Worm (Caenorhabditis elegans) whole organism, late embryonic: ENCODE results near the gene T24C12.4.

Experiments used
- F13H6.1 ChIP-seq: sonication (generic microtip); optimal IDR thresholded peaks from 2 replicates; lab custom pipeline; 2016; ENCODE audit warnings: missing genetic modification characterization, missing compliant biosample characterization
- ama-1 ChIP-seq: fragments of 150-350 bp; optimal IDR thresholded peaks from 2 replicates; lab custom pipeline; 2014
- elt-2 ChIP-seq: sonication (generic microtip); optimal IDR thresholded peaks from 2 replicates; lab custom pipeline; 2016; ENCODE audit warnings: missing genetic modification reagents, missing genetic modification characterization, missing compliant biosample characterization
- hlh-30 ChIP-seq: sonication (generic microtip); optimal IDR thresholded peaks from 2 replicates; lab custom pipeline; 2017; ENCODE audit warnings: antibody characterized with exemption, missing genetic modification characterization, missing compliant biosample characterization; ENCODE audit not compliant: insufficient read depth
- hlh-8 ChIP-seq: sonication (generic microtip); optimal IDR thresholded peaks from 2 replicates; lab custom pipeline; 2016; ENCODE audit warnings: missing genotype, missing genetic modification characterization, missing compliant biosample characterization
- nhr-11 ChIP-seq: fragments of 150-350 bp; optimal IDR thresholded peaks from 2 replicates; lab custom pipeline; 2014; ENCODE audit warnings: missing biosample characterization, missing genetic modification characterization
- pag-3 ChIP-seq: sonication (generic microtip); optimal IDR thresholded peaks from 2 replicates; lab custom pipeline; 2016; ENCODE audit warnings: missing compliant biosample characterization, missing genetic modification characterization, borderline replicate concordance
- sox-4 ChIP-seq: sonication (generic microtip); optimal IDR thresholded peaks from 2 replicates; lab custom pipeline; 2017; ENCODE audit warnings: mild to moderate bottlenecking, missing genetic modification characterization, inconsistent platforms, missing compliant biosample characterization
- ttx-3 ChIP-seq: sonication (generic microtip); optimal IDR thresholded peaks from 2 replicates; lab custom pipeline; 2016; ENCODE audit warnings: missing genetic modification reagents, missing genetic modification characterization, missing compliant biosample characterization
- unc-42 ChIP-seq: sonication (generic microtip); optimal IDR thresholded peaks from 2 replicates; lab custom pipeline; 2016; ENCODE audit warnings: missing genotype, missing genetic modification characterization, missing compliant biosample characterization
- ztf-16 ChIP-seq: sonication (generic microtip); optimal IDR thresholded peaks from 2 replicates; lab custom pipeline; 2017; ENCODE audit warnings: missing genetic modification characterization, missing compliant biosample characterization

DNA sequence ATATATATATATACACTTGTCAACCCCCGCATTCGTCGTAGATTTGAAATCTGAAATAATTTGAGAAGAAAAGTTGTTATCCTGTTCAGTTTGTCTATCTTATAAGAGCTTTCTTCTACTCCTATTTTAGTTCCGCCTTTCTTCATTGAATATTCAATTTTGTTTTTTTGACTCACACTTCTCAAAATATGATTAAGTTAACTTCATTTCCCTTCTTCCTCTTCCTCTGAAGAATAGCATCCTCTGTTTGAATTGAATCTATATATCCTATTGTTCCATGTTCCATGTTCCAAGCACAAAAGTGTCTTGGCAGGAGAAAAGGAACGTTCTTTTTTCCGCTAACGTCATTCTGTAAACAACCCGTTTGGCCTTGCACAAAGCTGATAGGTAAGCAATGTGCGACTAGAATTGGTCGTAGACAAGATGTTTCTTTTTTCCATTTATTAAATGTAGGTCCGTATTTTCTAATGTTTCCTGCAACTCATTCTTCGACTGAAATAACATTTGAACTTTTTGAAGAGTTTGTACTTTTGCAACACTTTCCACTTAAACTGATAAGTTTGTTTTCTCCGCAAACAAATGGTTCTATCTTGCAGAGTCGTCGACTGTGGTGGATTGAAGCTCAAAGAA, 12.8 kb downstream of the T24C12.4 start, which contains the start of gene gap-1:
- no peak for TF ChIP-seq elt-2 (tag; lab: Kevin White, UChicago)
- no peak for TF ChIP-seq ztf-16 (tag; lab: Kevin White, UChicago)
- TF ChIP-seq pag-3 (tag; lab: Kevin White, UChicago) = no peak
- TF ChIP-seq nhr-11 (tag; lab: Kevin White, UChicago) = no peak
- no peak for TF ChIP-seq sox-4 (tag; lab: Kevin White, UChicago)
- TF ChIP-seq hlh-8 (tag; lab: Kevin White, UChicago) = no peak
- TF ChIP-seq ttx-3 (tag; lab: Kevin White, UChicago) = no peak
- no peak for TF ChIP-seq ama-1 (lab: Kevin White, UChicago)
- TF ChIP-seq F13H6.1 (tag; lab: Kevin White, UChicago) = no peak
- no peak for TF ChIP-seq hlh-30
- TF ChIP-seq unc-42 (tag; lab: Kevin White, UChicago) = no peak
